Fruit fly (Drosophila melanogaster): Measurements from ENCODE around the gene Aduk.
A peak's percentile ranks its signal among the peaks of the same experiment; 100 is the strongest.

Gene Aduk

dm6 chr3R:9344791-9345208 is 10.3 kb upstream of the Aduk start:
- TF ChIP-seq CG2875 (GFP tag; optimal IDR thresholded peaks at IDR 0.05) (peak; percentile 30), ems (GFP tag; optimal IDR thresholded peaks at IDR 0.05) (peak; percentile 18), ab (GFP tag; optimal IDR thresholded peaks at IDR 0.05) (no peak), inv (GFP tag; IDR thresholded peaks at IDR 0.05; ENCODE audit: partially characterized antibody) (no peak), ken (GFP tag; IDR thresholded peaks at IDR 0.05) (0 out of 3 replicates have a peak, but pooled peaks have one; percentile 12), otp (GFP tag; IDR thresholded peaks at IDR 0.05) (no peak), insv (GFP tag; optimal IDR thresholded peaks at IDR 0.05) (no peak), btn (GFP tag; optimal IDR thresholded peaks at IDR 0.05) (no peak), CG3847 (GFP tag; IDR thresholded peaks at IDR 0.05) (0 out of 2 replicates have a peak, but pooled peaks have one; percentile 12), CG6689 (GFP tag; IDR thresholded peaks at IDR 0.05) (no peak), CG12155 (GFP tag; optimal IDR thresholded peaks at IDR 0.05) (peak; percentile 16), CG12219 (GFP tag; optimal IDR thresholded peaks at IDR 0.05) (no peak), zen (tag; optimal IDR thresholded peaks at IDR 0.05) (no peak), CG31365 (tag; optimal IDR thresholded peaks at IDR 0.05) (no peak), dysf (GFP tag; IDR thresholded peaks at IDR 0.05) (peak; percentile 48; the same call in 2 of the 3 replicates), Nf-YB (GFP tag; optimal IDR thresholded peaks at IDR 0.05) (peak; percentile 14), mam (GFP tag; optimal IDR thresholded peaks at IDR 0.05) (no peak), Sox100B (GFP tag; optimal IDR thresholded peaks at IDR 0.05) (peak; percentile 64), CG7745 (tag; optimal IDR thresholded peaks at IDR 0.05) (no peak), CG10654 (GFP tag; optimal IDR thresholded peaks at IDR 0.05) (no peak), NC2β (GFP tag; optimal IDR thresholded peaks at IDR 0.05) (no peak), gcm (GFP tag; optimal IDR thresholded peaks at IDR 0.05) (peak; percentile 52), Pdp1 (GFP tag; optimal IDR thresholded peaks at IDR 0.05) (peak in 1 of 2 experiments; percentile 82), CkIIα-i1 (GFP tag; IDR thresholded peaks at IDR 0.05) (no peak), nmo (GFP tag; optimal IDR thresholded peaks at IDR 0.05) (peak; percentile 61), odd (GFP tag; optimal IDR thresholded peaks at IDR 0.05) (peak; percentile 15), Max (GFP tag; optimal IDR thresholded peaks at IDR 0.05) (no peak), fru (optimal IDR thresholded peaks at IDR 0.05) (no peak), slp2 (GFP tag; optimal IDR thresholded peaks at IDR 0.05) (no peak), kay (GFP tag; optimal IDR thresholded peaks at IDR 0.05) (no peak), CG8359 (GFP tag; optimal IDR thresholded peaks at IDR 0.05; ENCODE audit: borderline replicate concordance) (no peak), org-1 (GFP tag; optimal IDR thresholded peaks at IDR 0.05) (peak; percentile 20), ttk (GFP tag; IDR thresholded peaks at IDR 0.05) (0 out of 2 replicates have a peak, but pooled peaks have one; percentile 33), CG30431 (GFP tag; optimal IDR thresholded peaks at IDR 0.05) (no peak), Dref (GFP tag; IDR thresholded peaks at IDR 0.05) (no peak), CG14860 (GFP tag; IDR thresholded peaks at IDR 0.05; ENCODE audit: partially characterized antibody) (no peak), amos (GFP tag; IDR thresholded peaks at IDR 0.05; ENCODE audit: partially characterized antibody) (no peak), Drgx (GFP tag; IDR thresholded peaks at IDR 0.05) (peak; percentile 54), CG4730 (GFP tag; IDR thresholded peaks at IDR 0.05) (no peak), z (GFP tag; IDR thresholded peaks at IDR 0.05) (no peak), sima (GFP tag; optimal IDR thresholded peaks at IDR 0.05) (no peak), emc (GFP tag; optimal IDR thresholded peaks at IDR 0.05) (no peak), CG3163 (GFP tag; optimal IDR thresholded peaks at IDR 0.05) (no peak), CG2116 (GFP tag; optimal IDR thresholded peaks at IDR 0.05) (no peak), Asciz (GFP tag; optimal IDR thresholded peaks at IDR 0.05) (peak; percentile 54), tup (GFP tag; optimal IDR thresholded peaks at IDR 0.05) (no peak), dmrt11E (tag; optimal IDR thresholded peaks at IDR 0.05) (peak; percentile 22), fd96Cb (tag; optimal IDR thresholded peaks at IDR 0.05) (peak; percentile 29), CG7987 (GFP tag; optimal IDR thresholded peaks at IDR 0.05) (no peak), wek (GFP tag; optimal IDR thresholded peaks at IDR 0.05) (no peak), CG1233 (GFP tag; optimal IDR thresholded peaks at IDR 0.05) (peak; percentile 7)

Data from whole organism, embryonic.